Worm (Caenorhabditis elegans) whole organism, L4 larva: Measurements from ENCODE around the gene str-180.

ENCODE experiments used
- T26A8.4 ChIP-seq: fragments of 200-800 bp; sonication (Bioruptor generic); IDR thresholded peaks from 2 replicates; pipeline ENCODE4 v1.3.6; 2022; ENCODE audit warnings: missing genetic modification characterization, missing compliant biosample characterization
- attf-4 ChIP-seq: sonication (generic microtip); optimal IDR thresholded peaks from 3 replicates; lab custom pipeline; 2017; ENCODE audit warnings: missing biosample characterization, missing genetic modification characterization
- dve-1 ChIP-seq: sonication (generic microtip); optimal IDR thresholded peaks from 2 replicates; lab custom pipeline; 2017; ENCODE audit warnings: antibody characterized with exemption, mild to moderate bottlenecking, missing genetic modification characterization, missing compliant biosample characterization; ENCODE audit not compliant: insufficient read depth
- fkh-10 ChIP-seq: fragments of 150-350 bp; optimal IDR thresholded peaks from 2 replicates; lab custom pipeline; 2014; ENCODE audit warnings: missing biosample characterization, missing genetic modification reagents, missing genetic modification characterization
- hif-1 ChIP-seq, 2 experiments: sonication (generic microtip); optimal IDR thresholded peaks; 2 replicates each; lab custom pipeline; 2016 to 2017; ENCODE audit warnings: missing compliant biosample characterization in 2 of 2, missing genetic modification characterization in 2 of 2, missing genetic modification reagents in 2 of 2, missing genotype in 2 of 2, mild to moderate bottlenecking in 1 of 2
- lsy-2 ChIP-seq, 2 experiments: fragments of 150-350 bp in 1 of 2; sonication (generic microtip) in 1 of 2; optimal IDR thresholded peaks; 2 replicates each; lab custom pipeline; 2014 to 2017; ENCODE audit warnings: missing biosample characterization in 2 of 2, missing genetic modification characterization in 2 of 2
- nhr-25 ChIP-seq: sonication (generic microtip); optimal IDR thresholded peaks from 2 replicates; lab custom pipeline; 2017; ENCODE audit warnings: missing genetic modification characterization, mild to moderate bottlenecking, missing compliant biosample characterization, antibody characterized with exemption, moderate library complexity, borderline replicate concordance; ENCODE audit not compliant: insufficient read depth
- set-16 ChIP-seq: fragments of 200-800 bp; sonication (Bioruptor generic); IDR thresholded peaks from 2 replicates; pipeline ENCODE4 v1.3.6; 2022; ENCODE audit warnings: missing genetic modification reagents, missing genetic modification characterization, missing compliant biosample characterization
- tra-1 ChIP-seq: fragments of 200-800 bp; sonication (Bioruptor generic); IDR thresholded peaks from 2 replicates; pipeline ENCODE4 v1.3.6; 2022; ENCODE audit warnings: missing genetic modification reagents, missing genetic modification characterization, missing compliant biosample characterization
- unc-130 ChIP-seq: sonication (generic microtip); optimal IDR thresholded peaks from 2 replicates; lab custom pipeline; 2016; ENCODE audit warnings: missing genetic modification reagents, missing genetic modification characterization, missing compliant biosample characterization
- unc-39 ChIP-seq: sonication (generic microtip); optimal IDR thresholded peaks from 2 replicates; lab custom pipeline; 2017; ENCODE audit warnings: missing biosample characterization, missing genetic modification characterization
- zfp-3 ChIP-seq: fragments of 200-800 bp; sonication (Bioruptor generic); conservative IDR thresholded peaks from 2 replicates; pipeline ENCODE4 v1.3.6; 2022; ENCODE audit warnings: missing genetic modification reagents, missing genetic modification characterization, missing compliant biosample characterization
- ztf-11 ChIP-seq: fragments of 150-350 bp; optimal IDR thresholded peaks from 2 replicates; lab custom pipeline; 2014; ENCODE audit warnings: missing biosample characterization, missing genetic modification characterization

DNA sequence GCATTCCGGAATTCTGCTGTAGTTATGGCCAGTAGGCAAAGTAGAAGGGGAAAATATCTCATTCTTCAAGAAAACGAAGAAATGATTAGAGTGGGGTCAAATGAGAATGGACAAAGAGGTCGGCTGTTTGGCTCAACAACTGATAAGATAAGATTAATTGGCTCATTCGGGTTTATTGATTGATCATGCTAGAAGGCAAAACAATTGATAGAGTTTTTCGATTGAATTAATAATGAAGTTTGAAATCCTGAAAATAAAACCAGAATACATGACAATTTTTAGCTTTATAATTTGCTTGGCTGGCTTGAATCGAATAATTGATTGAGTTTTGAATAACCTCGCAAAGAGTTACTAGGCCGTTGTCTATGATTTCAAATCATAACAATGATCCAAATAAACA lies 42.4 kb downstream of the str-180 start, which contains the start of gene ppt-1:
- no peak for TF ChIP-seq tra-1 (GFP tag; lab: Robert Waterston, UW)
- TF ChIP-seq fkh-10 (GFP tag; lab: Kevin White, UChicago), result no peak
- TF ChIP-seq lsy-2 (tag; optimal IDR thresholded peaks at IDR 0.05; lab: Kevin White, UChicago), result no peak
- no peak for TF ChIP-seq zfp-3 (GFP tag; lab: Robert Waterston, UW)
- TF ChIP-seq unc-39 (tag; lab: Kevin White, UChicago), result no peak
- TF ChIP-seq nhr-25 (tag; lab: Kevin White, UChicago), result no peak
- no peak for TF ChIP-seq dve-1
- no peak for TF ChIP-seq attf-4 (tag; lab: Kevin White, UChicago)
- TF ChIP-seq set-16 (GFP tag; lab: Robert Waterston, UW), result no peak
- TF ChIP-seq ztf-11, result no peak
- no peak for TF ChIP-seq hif-1 (tag; optimal IDR thresholded peaks at IDR 0.05; lab: Kevin White, UChicago)
- no peak for TF ChIP-seq T26A8.4
- TF ChIP-seq unc-130 (GFP tag; lab: Kevin White, UChicago), result no peak
